Worm (Caenorhabditis elegans) whole organism, L2 larva: ENCODE measurements around the gene srt-55.

Experiments
- ama-1 ChIP-seq: fragments of 150-350 bp; optimal IDR thresholded peaks from 2 replicates; lab custom pipeline; 2018; ENCODE audit warnings: inconsistent platforms
- blmp-1 ChIP-seq: sonication (generic microtip); optimal IDR thresholded peaks from 2 replicates; lab custom pipeline; 2017; ENCODE audit warnings: missing genetic modification characterization, mild to moderate bottlenecking, missing compliant biosample characterization, antibody characterized with exemption, moderate library complexity; ENCODE audit not compliant: insufficient read depth
- ceh-16 ChIP-seq: fragments of 150-350 bp; optimal IDR thresholded peaks from 2 replicates; lab custom pipeline; 2014; ENCODE audit warnings: missing biosample characterization, missing genetic modification characterization
- ceh-82 ChIP-seq: fragments of 150-350 bp; optimal IDR thresholded peaks from 2 replicates; lab custom pipeline; 2014; ENCODE audit warnings: missing biosample characterization, missing genetic modification characterization
- mab-5 ChIP-seq: fragments of 150-350 bp; optimal IDR thresholded peaks from 2 replicates; lab custom pipeline; 2014; ENCODE audit warnings: missing biosample characterization, missing genetic modification characterization
- nhr-11 ChIP-seq: fragments of 150-350 bp; optimal IDR thresholded peaks from 2 replicates; lab custom pipeline; 2014; ENCODE audit warnings: missing biosample characterization, missing genetic modification characterization
- nhr-77 ChIP-seq: fragments of 150-350 bp; optimal IDR thresholded peaks from 2 replicates; lab custom pipeline; 2014; ENCODE audit warnings: missing biosample characterization, missing genetic modification characterization
- zag-1 ChIP-seq: fragments of 150-350 bp; optimal IDR thresholded peaks from 2 replicates; lab custom pipeline; 2014; ENCODE audit warnings: missing biosample characterization, missing genetic modification characterization

DNA sequence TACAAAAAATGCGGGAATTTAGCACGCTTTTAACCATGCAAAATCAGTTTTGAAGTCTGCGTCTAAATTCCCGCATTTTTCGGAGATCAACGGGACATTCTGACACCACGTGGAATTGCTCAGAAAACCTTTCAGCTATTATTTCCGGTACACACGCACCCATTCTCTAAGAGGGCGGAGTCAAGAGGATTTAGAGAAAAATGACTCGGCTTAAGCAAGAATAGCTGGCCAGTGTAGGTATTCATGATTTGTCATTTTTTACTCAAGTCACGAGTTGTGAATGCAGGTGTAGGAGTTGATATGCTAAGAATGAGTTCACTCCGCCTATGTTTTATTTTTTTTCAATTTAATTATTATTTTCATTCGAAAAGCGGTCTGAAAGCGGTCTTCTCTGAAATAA, 44.4 kb upstream of the srt-55 start:
- no peak for TF ChIP-seq nhr-11 (tag; lab: Kevin White, UChicago)
- no peak for TF ChIP-seq zag-1
- no peak for TF ChIP-seq ceh-16 (tag; lab: Kevin White, UChicago)
- TF ChIP-seq ceh-82: no peak
- TF ChIP-seq mab-5 (tag; lab: Kevin White, UChicago): no peak
- TF ChIP-seq nhr-77 (tag; lab: Kevin White, UChicago): no peak
- no peak for TF ChIP-seq blmp-1
- TF ChIP-seq ama-1 (lab: Kevin White, UChicago): no peak
